ENCODE assay signal across 1 fruit fly cellular context in genomic region chr3R:30337919-30338647, dm6.
TF ChIP-seq lines count a peak whose summit lies in the region.

No protein-coding gene starts in this region.

TF ChIP-seq in whole organism, embryonic, 481 proteins besides CTCF, POLR2A, EP300 and RAD21 (continued from another document):
- TF ChIP-seq CG7963 (GFP tag; IDR thresholded peaks at IDR 0.05; lab: Robert Waterston, UW; ENCODE audit: partially characterized antibody): no peak
- no peak for TF ChIP-seq CG16815 (GFP tag; optimal IDR thresholded peaks at IDR 0.05; lab: Kevin White, UChicago)
- TF ChIP-seq Hr51 (GFP tag; optimal IDR thresholded peaks at IDR 0.05; lab: Kevin White, UChicago): peak in 1 of 2 experiments; percentile 21
- TF ChIP-seq CkIIα-i1 (GFP tag; IDR thresholded peaks at IDR 0.05; lab: Robert Waterston, UW): no peak
- peak; percentile 95 for TF ChIP-seq row (GFP tag; IDR thresholded peaks at IDR 0.05; lab: Robert Waterston, UW)
- TF ChIP-seq chinmo (GFP tag; IDR thresholded peaks at IDR 0.05; lab: Robert Waterston, UW; ENCODE audit: partially characterized antibody): 0 out of 4 replicates have a peak, but pooled peaks have one; percentile 66
- TF ChIP-seq CG13424 (tag; optimal IDR thresholded peaks at IDR 0.05; lab: Kevin White, UChicago): peak; percentile 6
- TF ChIP-seq HmgD (GFP tag; optimal IDR thresholded peaks at IDR 0.05; lab: Kevin White, UChicago): peak; percentile 45
- TF ChIP-seq CG7839 (tag; optimal IDR thresholded peaks at IDR 0.05; lab: Kevin White, UChicago): peak; percentile 21
- TF ChIP-seq CG5180 (GFP tag; optimal IDR thresholded peaks at IDR 0.05; lab: Kevin White, UChicago): peak; percentile 8
- no peak for TF ChIP-seq hbn (GFP tag; IDR thresholded peaks at IDR 0.05; lab: Robert Waterston, UW; ENCODE audit: partially characterized antibody)
- TF ChIP-seq Side (GFP tag; optimal IDR thresholded peaks at IDR 0.05; lab: Kevin White, UChicago): no peak
- peak; percentile 28 for TF ChIP-seq CoRest (tag; optimal IDR thresholded peaks at IDR 0.05; lab: Kevin White, UChicago)
- peak; percentile 3 for TF ChIP-seq exex (tag; optimal IDR thresholded peaks at IDR 0.05; lab: Kevin White, UChicago)
- no peak for TF ChIP-seq cwo (GFP tag; optimal IDR thresholded peaks at IDR 0.05; lab: Kevin White, UChicago)
- peak; percentile 11 for TF ChIP-seq CG18262 (tag; optimal IDR thresholded peaks at IDR 0.05; lab: Kevin White, UChicago)
- no peak for TF ChIP-seq CG31224 (GFP tag; IDR thresholded peaks at IDR 0.05; lab: Robert Waterston, UW)
- no peak for TF ChIP-seq CG7357 (GFP tag; IDR thresholded peaks at IDR 0.05; lab: Robert Waterston, UW)
- no peak for TF ChIP-seq bowl (GFP tag; IDR thresholded peaks at IDR 0.05; lab: Robert Waterston, UW)
- TF ChIP-seq CG9932 (GFP tag; IDR thresholded peaks at IDR 0.05; lab: Robert Waterston, UW): no peak
- TF ChIP-seq hth (optimal IDR thresholded peaks at IDR 0.05; lab: Kevin White, UChicago): no peak
- TF ChIP-seq pan (optimal IDR thresholded peaks at IDR 0.05; lab: Kevin White, UChicago): no peak
- peak in 1 of 2 experiments; percentile 6 for TF ChIP-seq pan (GFP tag; optimal IDR thresholded peaks at IDR 0.05 in 1 of 2, IDR thresholded peaks at IDR 0.05 in 1 of 2)
- TF ChIP-seq Dbx (GFP tag; IDR thresholded peaks at IDR 0.05; lab: Robert Waterston, UW): peak; percentile 47; the same call in 1 of the 3 replicates
- no peak for TF ChIP-seq wek (GFP tag; optimal IDR thresholded peaks at IDR 0.05; lab: Kevin White, UChicago)
- TF ChIP-seq kni (GFP tag; optimal IDR thresholded peaks at IDR 0.05; lab: Kevin White, UChicago): peak; percentile 20
- TF ChIP-seq CG4424 (GFP tag; optimal IDR thresholded peaks at IDR 0.05; lab: Kevin White, UChicago): peak; percentile 12
- no peak for TF ChIP-seq CG11085 (GFP tag; IDR thresholded peaks at IDR 0.05; lab: Robert Waterston, UW)
- no peak for TF ChIP-seq sima (GFP tag; optimal IDR thresholded peaks at IDR 0.05; lab: Kevin White, UChicago)
- TF ChIP-seq sug (tag; optimal IDR thresholded peaks at IDR 0.05; lab: Kevin White, UChicago): peak; percentile 52
- TF ChIP-seq CG42726 (GFP tag; IDR thresholded peaks at IDR 0.05; lab: Robert Waterston, UW; ENCODE audit: partially characterized antibody): 0 out of 2 replicates have a peak, but pooled peaks have one; percentile 26
- no peak for TF ChIP-seq ara (GFP tag; IDR thresholded peaks at IDR 0.05; lab: Robert Waterston, UW)
- no peak for TF ChIP-seq CG2129 (GFP tag; IDR thresholded peaks at IDR 0.05; lab: Robert Waterston, UW; ENCODE audit: partially characterized antibody)
- peak in 1 of 2 experiments; percentile 76 for TF ChIP-seq Hr78 (GFP tag; optimal IDR thresholded peaks at IDR 0.05; lab: Kevin White, UChicago)
- no peak for TF ChIP-seq CG12236 (GFP tag; optimal IDR thresholded peaks at IDR 0.05; lab: Kevin White, UChicago)
- TF ChIP-seq CG2120 (GFP tag; optimal IDR thresholded peaks at IDR 0.05; lab: Kevin White, UChicago): no peak
- no peak for TF ChIP-seq slou (GFP tag; optimal IDR thresholded peaks at IDR 0.05; lab: Kevin White, UChicago)
- TF ChIP-seq sens (GFP tag; lab: Kevin White, UChicago): peak; percentile 58
- no peak for TF ChIP-seq kah (GFP tag; optimal IDR thresholded peaks at IDR 0.05; lab: Kevin White, UChicago)
- TF ChIP-seq wor (GFP tag; IDR thresholded peaks at IDR 0.05; lab: Robert Waterston, UW): no peak
- TF ChIP-seq caup (GFP tag; optimal IDR thresholded peaks at IDR 0.05; lab: Kevin White, UChicago; ENCODE audit: severe bottlenecking): no peak
- no peak for TF ChIP-seq CG1647 (GFP tag; optimal IDR thresholded peaks at IDR 0.05; lab: Kevin White, UChicago)
- no peak for TF ChIP-seq crc (GFP tag; optimal IDR thresholded peaks at IDR 0.05; lab: Kevin White, UChicago)
- TF ChIP-seq CG13296 (GFP tag; optimal IDR thresholded peaks at IDR 0.05; lab: Kevin White, UChicago): no peak
- no peak for TF ChIP-seq sc (optimal IDR thresholded peaks at IDR 0.05; lab: Kevin White, UChicago)
- TF ChIP-seq sc (GFP tag; optimal IDR thresholded peaks at IDR 0.05; lab: Kevin White, UChicago): no peak
- TF ChIP-seq HLH54F (GFP tag; optimal IDR thresholded peaks at IDR 0.05; lab: Kevin White, UChicago): no peak
- no peak for TF ChIP-seq PHDP (tag; optimal IDR thresholded peaks at IDR 0.05; lab: Kevin White, UChicago)
- TF ChIP-seq zen2 (GFP tag; IDR thresholded peaks at IDR 0.05; lab: Robert Waterston, UW; ENCODE audit: partially characterized antibody): no peak
- 0 out of 2 replicates have a peak, but pooled peaks have one; percentile 20 for TF ChIP-seq sob (GFP tag; IDR thresholded peaks at IDR 0.05; lab: Robert Waterston, UW)
- TF ChIP-seq crol (GFP tag; IDR thresholded peaks at IDR 0.05; lab: Robert Waterston, UW): peak; percentile 72
- TF ChIP-seq CG10543 (GFP tag; optimal IDR thresholded peaks at IDR 0.05; lab: Kevin White, UChicago): peak; percentile 54
- TF ChIP-seq CG8359 (GFP tag; optimal IDR thresholded peaks at IDR 0.05; lab: Kevin White, UChicago; ENCODE audit: borderline replicate concordance): peak; percentile 2
- TF ChIP-seq CG1832 (GFP tag; optimal IDR thresholded peaks at IDR 0.05; lab: Kevin White, UChicago): peak; percentile 88
- peak; percentile 9 for TF ChIP-seq Meics (GFP tag; optimal IDR thresholded peaks at IDR 0.05; lab: Kevin White, UChicago)
- TF ChIP-seq CG2116 (GFP tag; optimal IDR thresholded peaks at IDR 0.05; lab: Kevin White, UChicago): no peak
- TF ChIP-seq CG18011 (GFP tag; optimal IDR thresholded peaks at IDR 0.05; lab: Kevin White, UChicago): no peak
- no peak for TF ChIP-seq fd3F (GFP tag; optimal IDR thresholded peaks at IDR 0.05; lab: Kevin White, UChicago)
- peak in 1 of 2 experiments; percentile 48 for TF ChIP-seq prd (optimal IDR thresholded peaks at IDR 0.05; lab: Kevin White, UChicago)
- no peak for TF ChIP-seq prd (GFP tag; IDR thresholded peaks at IDR 0.05; lab: Robert Waterston, UW)
- peak; percentile 49 for TF ChIP-seq HLHmδ (GFP tag; optimal IDR thresholded peaks at IDR 0.05; lab: Kevin White, UChicago)
- TF ChIP-seq hb (GFP tag; IDR thresholded peaks at IDR 0.05; lab: Robert Waterston, UW; ENCODE audit: partially characterized antibody): no peak
- no peak for TF ChIP-seq tll (GFP tag; optimal IDR thresholded peaks at IDR 0.05; lab: Kevin White, UChicago)
- TF ChIP-seq Rfx (GFP tag; IDR thresholded peaks at IDR 0.05; lab: Robert Waterston, UW): no peak
- peak; percentile 48; the same call in 1 of the 3 replicates for TF ChIP-seq ci (GFP tag; IDR thresholded peaks at IDR 0.05; lab: Robert Waterston, UW)
- TF ChIP-seq CG11695 (GFP tag; IDR thresholded peaks at IDR 0.05; lab: Robert Waterston, UW): peak; percentile 32; the same call in 1 of the 3 replicates
- TF ChIP-seq Vsx1 (GFP tag; optimal IDR thresholded peaks at IDR 0.05; lab: Kevin White, UChicago): peak; percentile 6
- TF ChIP-seq dysf (GFP tag; IDR thresholded peaks at IDR 0.05; lab: Robert Waterston, UW): peak; percentile 43; the same call in 2 of the 3 replicates
- no peak for TF ChIP-seq CG7745 (tag; optimal IDR thresholded peaks at IDR 0.05; lab: Kevin White, UChicago)
- no peak for TF ChIP-seq Med (GFP tag; lab: Kevin White, UChicago)
- peak; percentile 63 to 79 for TF ChIP-seq Trl (optimal IDR thresholded peaks at IDR 0.05; lab: Kevin White, UChicago)
- TF ChIP-seq Trl (GFP tag; optimal IDR thresholded peaks at IDR 0.05; lab: Kevin White, UChicago): no peak
- TF ChIP-seq Sry-δ (GFP tag; optimal IDR thresholded peaks at IDR 0.05; lab: Kevin White, UChicago): no peak
